Fruit fly (Drosophila melanogaster): ENCODE measurements around the gene Octbeta3R.

DNA sequence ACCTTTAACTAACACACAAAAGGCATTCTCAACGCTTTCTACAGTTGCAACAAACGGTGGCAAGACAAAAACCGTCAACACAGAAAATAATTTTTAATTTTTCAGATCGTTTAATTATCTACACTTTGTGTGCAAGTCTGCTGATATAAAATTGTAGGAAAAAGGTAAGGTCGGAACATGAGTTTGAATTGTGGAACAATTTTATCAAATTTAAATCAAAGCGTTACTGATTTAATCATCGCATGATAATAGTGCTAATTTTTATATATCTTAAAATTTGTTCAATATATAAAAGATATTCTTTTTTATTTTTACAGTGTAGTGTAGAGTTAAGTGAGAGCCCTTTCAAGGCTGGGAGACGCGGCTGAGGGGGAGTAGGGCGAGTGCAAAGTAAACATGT lies 5.1 kb downstream of the Octbeta3R start:
- no peak for TF ChIP-seq GATAd (GFP tag; optimal IDR thresholded peaks at IDR 0.05)
- no peak for TF ChIP-seq usp (GFP tag; optimal IDR thresholded peaks at IDR 0.05)
- TF ChIP-seq rgr (GFP tag; optimal IDR thresholded peaks at IDR 0.05), result no peak
- no peak for TF ChIP-seq brk (GFP tag; optimal IDR thresholded peaks at IDR 0.05)
- no peak for TF ChIP-seq psq (GFP tag; optimal IDR thresholded peaks at IDR 0.05)
- no peak for TF ChIP-seq sv (GFP tag; optimal IDR thresholded peaks at IDR 0.05)
- TF ChIP-seq CG9705 (GFP tag; optimal IDR thresholded peaks at IDR 0.05), result no peak
- no peak for TF ChIP-seq ey (GFP tag; optimal IDR thresholded peaks at IDR 0.05)
- no peak for TF ChIP-seq Mio (GFP tag; optimal IDR thresholded peaks at IDR 0.05)
- no peak for TF ChIP-seq Hnf4 (GFP tag; optimal IDR thresholded peaks at IDR 0.05)
- TF ChIP-seq foxo (GFP tag; optimal IDR thresholded peaks at IDR 0.05), result no peak
